Worm (Caenorhabditis elegans) whole organism, L4 larva: ENCODE measurements around the gene str-5.

Experiments used
- F37D6.2 ChIP-seq: sonication (generic microtip); optimal IDR thresholded peaks from 2 replicates; lab custom pipeline; 2016; ENCODE audit warnings: mild to moderate bottlenecking, missing genetic modification characterization, missing compliant biosample characterization
- F49E8.2 ChIP-seq: sonication (generic microtip); optimal IDR thresholded peaks from 2 replicates; lab custom pipeline; 2016; ENCODE audit warnings: missing compliant biosample characterization, mild to moderate bottlenecking, missing genetic modification characterization, borderline replicate concordance
- R02D3.7 ChIP-seq: fragments of 150-350 bp; sonication (generic microtip); optimal IDR thresholded peaks from 3 replicates; lab custom pipeline; 2014; ENCODE audit warnings: missing biosample characterization, missing genetic modification characterization
- T26A8.4 ChIP-seq: fragments of 200-800 bp; sonication (Bioruptor generic); IDR thresholded peaks from 2 replicates; pipeline ENCODE4 v1.3.6; 2022; ENCODE audit warnings: missing genetic modification characterization, missing compliant biosample characterization
- Y48G9A.11 ChIP-seq: fragments of 200-800 bp; sonication (Bioruptor generic); IDR thresholded peaks from 2 replicates; pipeline ENCODE4 v1.3.6; 2022; ENCODE audit warnings: missing genetic modification reagents, missing genetic modification characterization, missing compliant biosample characterization
- Y5F2A.4 ChIP-seq: fragments of 200-800 bp; sonication (Bioruptor generic); optimal IDR thresholded peaks from 2 replicates; lab custom pipeline; 2018; ENCODE audit warnings: mild to moderate bottlenecking, missing genetic modification characterization, missing compliant biosample characterization
- Y75B8A.6 ChIP-seq: fragments of 200-800 bp; sonication (Bioruptor generic); IDR thresholded peaks from 2 replicates; pipeline ENCODE4 v1.3.6; 2022; ENCODE audit warnings: missing genetic modification reagents, missing genetic modification characterization, missing compliant biosample characterization
- ZK337.2 ChIP-seq: fragments of 200-800 bp; sonication (Bioruptor generic); IDR thresholded peaks from 2 replicates; pipeline ENCODE4 v1.3.6; 2022; ENCODE audit warnings: missing genetic modification reagents, missing genetic modification characterization, missing compliant biosample characterization
- ZK546.5 ChIP-seq, 2 experiments: sonication (generic microtip); optimal IDR thresholded peaks; 2 replicates each; lab custom pipeline; 2017; ENCODE audit warnings: missing biosample characterization in 2 of 2, missing genetic modification characterization in 2 of 2
- ama-1 ChIP-seq: fragments of 150-350 bp; optimal IDR thresholded peaks from 2 replicates; lab custom pipeline; 2014; ENCODE audit warnings: inconsistent platforms, mixed read lengths
- arid-1 ChIP-seq: fragments of 200-800 bp; sonication (Bioruptor generic); conservative IDR thresholded peaks from 2 replicates; pipeline ENCODE4 v1.3.6; 2022; ENCODE audit warnings: missing genetic modification reagents, missing genetic modification characterization, missing compliant biosample characterization
- ceh-20 ChIP-seq: fragments of 200-800 bp; sonication (Bioruptor generic); IDR thresholded peaks from 2 replicates; pipeline ENCODE4 v1.3.6; 2022; ENCODE audit warnings: missing genetic modification reagents, missing genetic modification characterization, missing compliant biosample characterization
- ceh-32 ChIP-seq: sonication (generic microtip); optimal IDR thresholded peaks from 2 replicates; lab custom pipeline; 2016; ENCODE audit warnings: mild to moderate bottlenecking, missing genetic modification characterization, missing compliant biosample characterization; ENCODE audit not compliant: poor library complexity
- ces-1 ChIP-seq: fragments of 150-350 bp; sonication (generic microtip); optimal IDR thresholded peaks from 4 replicates; lab custom pipeline; 2014; ENCODE audit warnings: missing biosample characterization, missing genetic modification reagents, missing genetic modification characterization
- daf-12 ChIP-seq: fragments of 150-350 bp; optimal IDR thresholded peaks from 2 replicates; lab custom pipeline; 2014; ENCODE audit warnings: missing biosample characterization, missing genetic modification reagents, missing genetic modification characterization
- daf-19 ChIP-seq: fragments of 200-800 bp; sonication (Bioruptor generic); conservative IDR thresholded peaks from 2 replicates; pipeline ENCODE4 v1.3.6; 2022; ENCODE audit warnings: missing genetic modification characterization, missing compliant biosample characterization
- dmd-6 ChIP-seq: fragments of 200-800 bp; sonication (Bioruptor generic); IDR thresholded peaks from 2 replicates; pipeline ENCODE4 v1.3.6; 2022; ENCODE audit warnings: missing genetic modification reagents, missing genetic modification characterization, missing compliant biosample characterization
- dmd-9 ChIP-seq: fragments of 200-800 bp; sonication (Bioruptor generic); IDR thresholded peaks from 2 replicates; pipeline ENCODE4 v1.3.6; 2022; ENCODE audit warnings: missing genetic modification reagents, missing genetic modification characterization, missing compliant biosample characterization
- duxl-1 ChIP-seq: sonication (generic microtip); optimal IDR thresholded peaks from 2 replicates; lab custom pipeline; 2016; ENCODE audit warnings: mild to moderate bottlenecking, missing genetic modification characterization, moderate library complexity, missing compliant biosample characterization; ENCODE audit not compliant: poor library complexity
- dve-1 ChIP-seq: sonication (generic microtip); optimal IDR thresholded peaks from 2 replicates; lab custom pipeline; 2017; ENCODE audit warnings: antibody characterized with exemption, mild to moderate bottlenecking, missing genetic modification characterization, missing compliant biosample characterization; ENCODE audit not compliant: insufficient read depth
- egl-27 ChIP-seq: sonication (generic microtip); optimal IDR thresholded peaks from 3 replicates; lab custom pipeline; 2017; ENCODE audit warnings: missing biosample characterization, missing genetic modification reagents, missing genetic modification characterization
- egl-43 ChIP-seq: fragments of 200-800 bp; sonication (Bioruptor generic); IDR thresholded peaks from 2 replicates; pipeline ENCODE4 v1.3.6; 2022; ENCODE audit warnings: missing genetic modification reagents, missing genetic modification characterization, missing compliant biosample characterization
- hif-1 ChIP-seq, 2 experiments: sonication (generic microtip); optimal IDR thresholded peaks; 2 replicates each; lab custom pipeline; 2016 to 2017; ENCODE audit warnings: missing compliant biosample characterization in 2 of 2, missing genetic modification characterization in 2 of 2, missing genetic modification reagents in 2 of 2, missing genotype in 2 of 2, mild to moderate bottlenecking in 1 of 2
- hlh-30 ChIP-seq: sonication (generic microtip); optimal IDR thresholded peaks from 2 replicates; lab custom pipeline; 2017; ENCODE audit warnings: antibody characterized with exemption, mild to moderate bottlenecking, missing genetic modification characterization, missing compliant biosample characterization; ENCODE audit not compliant: insufficient read depth
- hmg-1.1 ChIP-seq: fragments of 200-800 bp; sonication (Bioruptor generic); IDR thresholded peaks from 2 replicates; pipeline ENCODE4 v1.3.6; 2022; ENCODE audit warnings: missing genetic modification reagents, missing genetic modification characterization, missing compliant biosample characterization
- jun-1 ChIP-seq: fragments of 150-350 bp; optimal IDR thresholded peaks from 2 replicates; lab custom pipeline; 2014; ENCODE audit warnings: missing biosample characterization, missing genetic modification reagents, missing genetic modification characterization
- lim-7 ChIP-seq: fragments of 200-800 bp; sonication (Bioruptor generic); IDR thresholded peaks from 2 replicates; pipeline ENCODE4 v1.3.6; 2022; ENCODE audit warnings: missing genetic modification characterization, missing compliant biosample characterization
- lin-13 ChIP-seq: fragments of 150-350 bp; optimal IDR thresholded peaks from 2 replicates; lab custom pipeline; 2014; ENCODE audit warnings: missing biosample characterization, missing genetic modification reagents, missing genetic modification characterization
- lin-15B ChIP-seq: fragments of 150-350 bp; sonication (generic microtip); optimal IDR thresholded peaks from 3 replicates; lab custom pipeline; 2014; ENCODE audit warnings: missing biosample characterization, missing genetic modification characterization
- lin-39 ChIP-seq: fragments of 150-350 bp; optimal IDR thresholded peaks from 2 replicates; lab custom pipeline; 2014; ENCODE audit warnings: missing biosample characterization, missing genetic modification reagents, missing genetic modification characterization
- lsy-2 ChIP-seq, 2 experiments: fragments of 150-350 bp in 1 of 2; sonication (generic microtip) in 1 of 2; optimal IDR thresholded peaks; 2 replicates each; lab custom pipeline; 2014 to 2017; ENCODE audit warnings: missing biosample characterization in 2 of 2, missing genetic modification characterization in 2 of 2
- mep-1 ChIP-seq: fragments of 150-350 bp; sonication (generic microtip); optimal IDR thresholded peaks from 3 replicates; lab custom pipeline; 2014; ENCODE audit warnings: missing biosample characterization, missing genetic modification characterization
- mxl-3 ChIP-seq: fragments of 200-800 bp; sonication (Bioruptor generic); optimal IDR thresholded peaks from 2 replicates; lab custom pipeline; 2018; ENCODE audit warnings: mild to moderate bottlenecking, missing genetic modification characterization, missing compliant biosample characterization
- nhr-10 ChIP-seq: fragments of 150-350 bp; optimal IDR thresholded peaks from 2 replicates; lab custom pipeline; 2014; ENCODE audit warnings: missing biosample characterization, missing genetic modification characterization
- nhr-11 ChIP-seq: fragments of 150-350 bp; optimal IDR thresholded peaks from 2 replicates; lab custom pipeline; 2014; ENCODE audit warnings: missing biosample characterization, missing genetic modification characterization
- nhr-25 ChIP-seq: sonication (generic microtip); optimal IDR thresholded peaks from 2 replicates; lab custom pipeline; 2017; ENCODE audit warnings: missing genetic modification characterization, mild to moderate bottlenecking, missing compliant biosample characterization, antibody characterized with exemption, moderate library complexity, borderline replicate concordance; ENCODE audit not compliant: insufficient read depth
- nhr-28 ChIP-seq: fragments of 150-350 bp; optimal IDR thresholded peaks from 2 replicates; lab custom pipeline; 2014; ENCODE audit warnings: missing biosample characterization, missing genetic modification characterization
- nhr-41 ChIP-seq: fragments of 200-800 bp; sonication (Bioruptor generic); IDR thresholded peaks from 2 replicates; pipeline ENCODE4 v1.3.6; 2022; ENCODE audit warnings: missing genetic modification reagents, missing genetic modification characterization, missing compliant biosample characterization
- nhr-42 ChIP-seq: fragments of 200-800 bp; sonication (Bioruptor generic); IDR thresholded peaks from 2 replicates; pipeline ENCODE4 v1.3.6; 2022; ENCODE audit warnings: missing genetic modification characterization, missing compliant biosample characterization
- nhr-6 ChIP-seq: fragments of 150-350 bp; optimal IDR thresholded peaks from 2 replicates; lab custom pipeline; 2014; ENCODE audit warnings: missing biosample characterization, missing genetic modification characterization
- php-3 ChIP-seq: fragments of 200-800 bp; sonication (Bioruptor generic); IDR thresholded peaks from 2 replicates; pipeline ENCODE4 v1.3.6; 2022; ENCODE audit warnings: missing genetic modification reagents, missing genetic modification characterization, missing compliant biosample characterization
- rbr-2 ChIP-seq: sonication (generic microtip); optimal IDR thresholded peaks from 2 replicates; lab custom pipeline; 2016; ENCODE audit warnings: missing genotype, missing genetic modification characterization, missing compliant biosample characterization
- saeg-2 ChIP-seq: fragments of 200-800 bp; sonication (Bioruptor generic); IDR thresholded peaks from 2 replicates; pipeline ENCODE4 v1.3.6; 2022; ENCODE audit warnings: missing genetic modification reagents, missing genetic modification characterization, missing compliant biosample characterization
- set-16 ChIP-seq: fragments of 200-800 bp; sonication (Bioruptor generic); IDR thresholded peaks from 2 replicates; pipeline ENCODE4 v1.3.6; 2022; ENCODE audit warnings: missing genetic modification reagents, missing genetic modification characterization, missing compliant biosample characterization
- snpc-1.2 ChIP-seq: fragments of 200-800 bp; sonication (Bioruptor generic); IDR thresholded peaks from 2 replicates; pipeline ENCODE4 v1.3.6; 2022; ENCODE audit warnings: missing genetic modification reagents, missing genetic modification characterization, missing compliant biosample characterization
- spr-1 ChIP-seq: sonication (generic microtip); optimal IDR thresholded peaks from 2 replicates; lab custom pipeline; 2016; ENCODE audit warnings: mild to moderate bottlenecking, missing genetic modification characterization, missing compliant biosample characterization
- spr-3 ChIP-seq: fragments of 200-800 bp; sonication (Bioruptor generic); optimal IDR thresholded peaks from 2 replicates; lab custom pipeline; 2018; ENCODE audit warnings: mild to moderate bottlenecking, missing genetic modification characterization, missing compliant biosample characterization
- tra-1 ChIP-seq: fragments of 200-800 bp; sonication (Bioruptor generic); IDR thresholded peaks from 2 replicates; pipeline ENCODE4 v1.3.6; 2022; ENCODE audit warnings: missing genetic modification reagents, missing genetic modification characterization, missing compliant biosample characterization
- zfp-2 ChIP-seq: sonication (generic microtip); optimal IDR thresholded peaks from 2 replicates; lab custom pipeline; 2016; ENCODE audit warnings: mild to moderate bottlenecking, missing genetic modification characterization, missing compliant biosample characterization
- ztf-7 ChIP-seq: fragments of 150-350 bp; optimal IDR thresholded peaks from 2 replicates; lab custom pipeline; 2014; ENCODE audit warnings: missing biosample characterization, missing genetic modification characterization

str-5 gene

ce11 chrV:15766122-15766594, 13.1 kb downstream of the str-5 start, which contains the start of the genes haf-3 and F57A10.2:
Gene haf-3 (minus strand): TSS chrV:15766172.
Gene F57A10.2 (plus strand): TSS chrV:15766575.
- TF ChIP-seq F37D6.2 (tag; lab: Kevin White, UChicago) (peak; percentile 77), saeg-2 (GFP tag; lab: Robert Waterston, UW) (no peak), lin-13 (GFP tag; lab: Kevin White, UChicago) (peak; percentile 83), ama-1 (lab: Kevin White, UChicago) (no peak), zfp-2 (tag; lab: Kevin White, UChicago) (peak; percentile 10), arid-1 (GFP tag; lab: Robert Waterston, UW) (0 out of 2 replicates have a peak, but pooled peaks have one; percentile 37), Y75B8A.6 (GFP tag; lab: Robert Waterston, UW) (no peak), egl-43 (GFP tag; lab: Robert Waterston, UW) (no peak), ceh-20 (GFP tag; lab: Robert Waterston, UW) (no peak), daf-19 (GFP tag; lab: Robert Waterston, UW) (no peak), ces-1 (GFP tag; lab: Kevin White, UChicago) (peak; percentile 6), dve-1 (tag; lab: Kevin White, UChicago) (peak; percentile 95), lin-15B (peak; percentile 68), ztf-7 (tag; lab: Kevin White, UChicago) (peak; percentile 81), spr-3 (GFP tag; lab: Kevin White, UChicago) (peak; percentile 73), nhr-10 (no peak), mxl-3 (no peak), nhr-28 (tag; lab: Kevin White, UChicago) (peak; percentile 73), nhr-42 (GFP tag; lab: Robert Waterston, UW) (no peak), F49E8.2 (tag; lab: Kevin White, UChicago) (peak; percentile 80), duxl-1 (tag; lab: Kevin White, UChicago) (peak; percentile 92), set-16 (GFP tag; lab: Robert Waterston, UW) (no peak), php-3 (GFP tag; lab: Robert Waterston, UW) (peak; percentile 68; the same call in 1 of the 2 replicates), spr-1 (peak; percentile 78), mep-1 (tag; lab: Kevin White, UChicago) (peak; percentile 94), nhr-6 (tag; lab: Kevin White, UChicago) (peak; percentile 61), lsy-2 (tag; optimal IDR thresholded peaks at IDR 0.05; lab: Kevin White, UChicago) (peak in 1 of 2 experiments; percentile 95), daf-12 (tag; lab: Kevin White, UChicago) (no peak), jun-1 (peak; percentile 62), hlh-30 (tag; lab: Kevin White, UChicago) (peak; percentile 78), nhr-25 (tag; lab: Kevin White, UChicago) (peak; percentile 9), nhr-41 (GFP tag; lab: Robert Waterston, UW) (no peak), ZK337.2 (no peak), egl-27 (no peak), dmd-6 (GFP tag; lab: Robert Waterston, UW) (peak; percentile 89), Y5F2A.4 (peak; percentile 40), rbr-2 (tag; lab: Kevin White, UChicago) (peak; percentile 88), ceh-32 (tag; lab: Kevin White, UChicago) (peak; percentile 38), nhr-11 (tag; lab: Kevin White, UChicago) (peak; percentile 79), Y48G9A.11 (GFP tag; lab: Robert Waterston, UW) (peak; percentile 75), snpc-1.2 (peak; percentile 70), R02D3.7 (tag; lab: Kevin White, UChicago) (no peak), dmd-9 (no peak), tra-1 (peak; percentile 88), ZK546.5 (tag; optimal IDR thresholded peaks at IDR 0.05; lab: Kevin White, UChicago) (no peak), lin-39 (tag; lab: Kevin White, UChicago) (no peak), hmg-1.1 (GFP tag; lab: Robert Waterston, UW) (peak; percentile 79), T26A8.4 (GFP tag; lab: Robert Waterston, UW) (peak; percentile 94), hif-1 (tag; optimal IDR thresholded peaks at IDR 0.05; lab: Kevin White, UChicago) (peak; percentile 44 to 54), lim-7 (GFP tag; lab: Robert Waterston, UW) (no peak)
